Fruit fly (Drosophila melanogaster): ENCODE data around the gene Pgd.

- TF ChIP-seq CG6792 (GFP tag; optimal IDR thresholded peaks at IDR 0.05) (no peak), fd59A (GFP tag; optimal IDR thresholded peaks at IDR 0.05) (no peak), Met (GFP tag; optimal IDR thresholded peaks at IDR 0.05) (no peak), CG6276 (GFP tag; optimal IDR thresholded peaks at IDR 0.05) (no peak), Hr4 (GFP tag; optimal IDR thresholded peaks at IDR 0.05) (no peak), Eip78C (GFP tag) (no peak), fd85E (GFP tag; optimal IDR thresholded peaks at IDR 0.05) (no peak), Blimp-1 (GFP tag; optimal IDR thresholded peaks at IDR 0.05) (no peak), CG4318 (GFP tag; optimal IDR thresholded peaks at IDR 0.05) (no peak), Hr38 (GFP tag; optimal IDR thresholded peaks at IDR 0.05) (no peak), CG10631 (GFP tag; optimal IDR thresholded peaks at IDR 0.05) (no peak)
These were observed 25.5 kb downstream of the Pgd start for dm6 chrX:2170424-2170823.
